Worm (Caenorhabditis elegans) whole organism, L4 larva: ENCODE data around the gene F48G7.8.

Experiments used
- mdt-29 ChIP-seq: fragments of 200-800 bp; sonication (Bioruptor generic); IDR thresholded peaks from 2 replicates; pipeline ENCODE4 v1.3.6; 2022; ENCODE audit warnings: missing genetic modification reagents, missing genetic modification characterization, missing compliant biosample characterization
- nhr-237 ChIP-seq: sonication (generic microtip); optimal IDR thresholded peaks from 2 replicates; lab custom pipeline; 2017; ENCODE audit warnings: missing biosample characterization, missing genetic modification characterization
- nhr-76 ChIP-seq: fragments of 150-350 bp; optimal IDR thresholded peaks from 2 replicates; lab custom pipeline; 2014; ENCODE audit warnings: missing biosample characterization, missing genetic modification characterization
- nhr-77 ChIP-seq: fragments of 150-350 bp; optimal IDR thresholded peaks from 2 replicates; lab custom pipeline; 2014; ENCODE audit warnings: missing biosample characterization, missing genetic modification characterization
- snpc-4 ChIP-seq: fragments of 150-350 bp; optimal IDR thresholded peaks from 2 replicates; lab custom pipeline; 2014; ENCODE audit warnings: missing biosample characterization, missing genetic modification characterization
- unc-62 ChIP-seq, 3 experiments: fragments of 150-350 bp in 1 of 3; sonication (generic microtip); optimal IDR thresholded peaks in 2 of 3; peaks in 1 of 3; 1 replicate in 1 of 3; 2 replicates in 2 of 3; lab custom pipeline; 2014 to 2017; ENCODE audit warnings: missing biosample characterization in 3 of 3, missing genetic modification characterization in 3 of 3, missing genetic modification reagents in 3 of 3, missing genotype in 1 of 3
- ztf-11 ChIP-seq: fragments of 150-350 bp; optimal IDR thresholded peaks from 2 replicates; lab custom pipeline; 2014; ENCODE audit warnings: missing biosample characterization, missing genetic modification characterization

- no peak for TF ChIP-seq snpc-4
- no peak for TF ChIP-seq unc-62 (GFP tag; optimal IDR thresholded peaks at IDR 0.05 in 1 of 2; lab: Kevin White, UChicago)
- TF ChIP-seq unc-62 (tag; optimal IDR thresholded peaks at IDR 0.05; lab: Kevin White, UChicago) = no peak
- no peak for TF ChIP-seq nhr-237
- no peak for TF ChIP-seq nhr-77
- TF ChIP-seq nhr-76 (tag; lab: Kevin White, UChicago) = no peak
- TF ChIP-seq ztf-11 = no peak
- TF ChIP-seq mdt-29 = no peak
These were observed 27.3 kb downstream of the F48G7.8 start, which contains the start of gene nhr-251 for ce11 chrV:600231-600630.
